Worm (Caenorhabditis elegans): Measurements from ENCODE around the gene F37C12.10.

The F37C12.10 gene

ce11 chrIII:7154526-7154925 lies 33.7 kb downstream of the F37C12.10 start:
- TF ChIP-seq php-3 (GFP tag; IDR thresholded peaks at IDR 0.05) = peak; percentile 52; the same call in 1 of the 2 replicates
- TF ChIP-seq mep-1 (tag; optimal IDR thresholded peaks at IDR 0.05) = peak; percentile 9
- peak; percentile 49 for TF ChIP-seq nhr-28 (tag; optimal IDR thresholded peaks at IDR 0.05)
- TF ChIP-seq lsy-2 (tag; optimal IDR thresholded peaks at IDR 0.05) = peak in 1 of 2 experiments; percentile 15
- TF ChIP-seq daf-16 (GFP tag; optimal IDR thresholded peaks at IDR 0.05) = no peak
- peak; percentile 38 for TF ChIP-seq daf-16 (tag; optimal IDR thresholded peaks at IDR 0.05)
- peak; percentile 38 for TF ChIP-seq dmd-6 (GFP tag; IDR thresholded peaks at IDR 0.05)
- no peak for TF ChIP-seq nhr-25 (tag; optimal IDR thresholded peaks at IDR 0.05; ENCODE audit: borderline replicate concordance, insufficient read depth)
- TF ChIP-seq F26F4.8 (GFP tag; conservative IDR thresholded peaks at IDR 0.05) = no peak
- peak; percentile 48 for TF ChIP-seq hlh-11 (tag; optimal IDR thresholded peaks at IDR 0.05)
- TF ChIP-seq nhr-77 (tag; optimal IDR thresholded peaks at IDR 0.05) = peak; percentile 25
- no peak for TF ChIP-seq D1046.2 (GFP tag; IDR thresholded peaks at IDR 0.05)
- peak; percentile 71 for TF ChIP-seq dve-1 (tag; optimal IDR thresholded peaks at IDR 0.05; ENCODE audit: insufficient read depth)
- TF ChIP-seq hlh-30 (tag; optimal IDR thresholded peaks at IDR 0.05; ENCODE audit: insufficient read depth) = peak; percentile 46

DNA sequence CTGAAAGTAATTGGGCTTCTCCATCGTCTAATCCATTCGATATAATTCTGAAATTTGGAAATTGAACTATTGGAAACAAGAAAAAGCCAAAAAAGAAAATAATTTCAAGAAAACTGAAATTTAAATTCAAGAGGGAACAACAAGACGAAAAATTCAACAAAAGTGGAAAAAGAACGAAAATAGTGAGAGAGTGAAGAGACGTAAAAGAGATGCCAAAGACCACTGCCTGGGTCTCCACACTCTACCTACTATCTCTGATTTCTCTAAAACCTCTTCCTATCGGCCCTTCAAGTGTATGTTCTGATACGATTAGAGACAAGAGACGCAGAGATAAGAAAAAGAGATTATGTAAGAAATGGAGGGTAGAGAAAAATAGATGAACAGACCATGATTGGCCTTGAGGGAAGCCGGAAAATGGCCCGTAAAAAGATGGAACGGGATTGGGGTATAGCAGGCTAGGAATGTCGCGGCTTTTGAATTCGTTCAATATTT lies 34.4 kb downstream of the F37C12.10 start, which contains the start of gene ogt-1:
ogt-1 (minus strand) TSS at position 51 of the 492 bp plus-strand sequence.
- peak; percentile 81 for TF ChIP-seq mes-2 (tag; optimal IDR thresholded peaks at IDR 0.05; ENCODE audit: poor library complexity, severe bottlenecking)
- TF ChIP-seq unc-39 (tag; optimal IDR thresholded peaks at IDR 0.05) = no peak
- TF ChIP-seq dpl-1 (GFP tag; optimal IDR thresholded peaks at IDR 0.05) = peak; percentile 61
- TF ChIP-seq ctbp-1 (GFP tag; IDR thresholded peaks at IDR 0.05) = peak; percentile 84
- TF ChIP-seq ztf-7 (tag; optimal IDR thresholded peaks at IDR 0.05) = no peak
- TF ChIP-seq spr-1 (tag; optimal IDR thresholded peaks at IDR 0.05) = peak; percentile 33
- TF ChIP-seq jun-1 (tag; optimal IDR thresholded peaks at IDR 0.05) = peak; percentile 65
- no peak for TF ChIP-seq nhr-42 (GFP tag; IDR thresholded peaks at IDR 0.05)
- no peak for TF ChIP-seq F26F4.8 (GFP tag; conservative IDR thresholded peaks at IDR 0.05)
- 0 out of 2 replicates have a peak, but pooled peaks have one; percentile 36 for TF ChIP-seq php-3 (GFP tag; IDR thresholded peaks at IDR 0.05)
- peak; percentile 34 for TF ChIP-seq nhr-102 (tag; optimal IDR thresholded peaks at IDR 0.05)
- TF ChIP-seq nhr-77 (tag; optimal IDR thresholded peaks at IDR 0.05) = peak; percentile 17
- 0 out of 2 replicates have a peak, but pooled peaks have one; percentile 34 for TF ChIP-seq daf-19 (GFP tag; conservative IDR thresholded peaks at IDR 0.05)
- no peak for TF ChIP-seq nhr-41 (GFP tag; IDR thresholded peaks at IDR 0.05)
- TF ChIP-seq nhr-48 (tag; optimal IDR thresholded peaks at IDR 0.05) = peak; percentile 75
- TF ChIP-seq mdt-29 (GFP tag; IDR thresholded peaks at IDR 0.05) = no peak
- peak; percentile 31; the same call in 1 of the 2 replicates for TF ChIP-seq lin-1 (GFP tag; IDR thresholded peaks at IDR 0.05)
- TF ChIP-seq hmg-1.1 (GFP tag; IDR thresholded peaks at IDR 0.05) = peak; percentile 82
- peak; percentile 88 for TF ChIP-seq hlh-30 (tag; optimal IDR thresholded peaks at IDR 0.05; ENCODE audit: insufficient read depth)
- peak; percentile 79 for TF ChIP-seq dmd-6 (GFP tag; IDR thresholded peaks at IDR 0.05)
- no peak for TF ChIP-seq snpc-1.2 (GFP tag; IDR thresholded peaks at IDR 0.05)
- peak in 1 of 2 experiments; percentile 65 for TF ChIP-seq hif-1 (tag; optimal IDR thresholded peaks at IDR 0.05)
- no peak for TF ChIP-seq daf-12 (tag; optimal IDR thresholded peaks at IDR 0.05)
- TF ChIP-seq lin-13 (GFP tag; optimal IDR thresholded peaks at IDR 0.05) = peak; percentile 28
- peak; percentile 25 for TF ChIP-seq nhr-76 (tag; optimal IDR thresholded peaks at IDR 0.05)
- peak; percentile 32 for TF ChIP-seq ceh-28 (tag; optimal IDR thresholded peaks at IDR 0.05)
- TF ChIP-seq nhr-6 (tag; optimal IDR thresholded peaks at IDR 0.05) = peak; percentile 92
- peak; percentile 47 for TF ChIP-seq nhr-11 (tag; optimal IDR thresholded peaks at IDR 0.05)
- no peak for TF ChIP-seq zip-11 (GFP tag; IDR thresholded peaks at IDR 0.05)
- TF ChIP-seq ceh-20 (GFP tag; IDR thresholded peaks at IDR 0.05) = peak; percentile 54; the same call in 1 of the 2 replicates
- no peak for TF ChIP-seq attf-4 (tag; optimal IDR thresholded peaks at IDR 0.05)
- peak; percentile 74 for TF ChIP-seq T20F7.1 (GFP tag; optimal IDR thresholded peaks at IDR 0.05)
- no peak for TF ChIP-seq lin-39 (tag; optimal IDR thresholded peaks at IDR 0.05)
- TF ChIP-seq cey-2 (tag; optimal IDR thresholded peaks at IDR 0.05; ENCODE audit: borderline replicate concordance, insufficient read depth) = peak; percentile 43
- peak; percentile 75 to 92 for TF ChIP-seq lsy-2 (tag; optimal IDR thresholded peaks at IDR 0.05)
- TF ChIP-seq madf-9 (GFP tag; conservative IDR thresholded peaks at IDR 0.05) = peak; percentile 25; the same call in 1 of the 2 replicates
- peak; percentile 58 for TF ChIP-seq ces-1 (GFP tag; optimal IDR thresholded peaks at IDR 0.05)
- no peak for TF ChIP-seq sdz-12 (GFP tag; optimal IDR thresholded peaks at IDR 0.05)
- peak; percentile 64 for TF ChIP-seq lin-38 (GFP tag; IDR thresholded peaks at IDR 0.05)
